Worm (Caenorhabditis elegans) whole organism, L2 larva: Measurements from ENCODE around the gene kvs-2.

Source experiments
- F13H6.1 ChIP-seq: sonication (generic microtip); optimal IDR thresholded peaks from 2 replicates; lab custom pipeline; 2016; ENCODE audit warnings: missing genetic modification characterization, missing compliant biosample characterization
- R02D3.7 ChIP-seq: fragments of 150-350 bp; optimal IDR thresholded peaks from 2 replicates; lab custom pipeline; 2014; ENCODE audit warnings: missing biosample characterization, missing genetic modification characterization
- Y55F3AM.14 ChIP-seq: fragments of 200-800 bp; sonication (Bioruptor generic); optimal IDR thresholded peaks from 2 replicates; lab custom pipeline; 2018; ENCODE audit warnings: mild to moderate bottlenecking, missing genetic modification characterization, missing compliant biosample characterization
- ZK546.5 ChIP-seq: sonication (generic microtip); optimal IDR thresholded peaks from 2 replicates; lab custom pipeline; 2017; ENCODE audit warnings: missing biosample characterization, missing genetic modification characterization
- alr-1 ChIP-seq: fragments of 150-350 bp; optimal IDR thresholded peaks from 2 replicates; lab custom pipeline; 2014; ENCODE audit warnings: missing biosample characterization, missing genetic modification characterization
- aly-2 ChIP-seq: fragments of 150-350 bp; optimal IDR thresholded peaks from 2 replicates; lab custom pipeline; 2014; ENCODE audit warnings: missing biosample characterization, missing genetic modification characterization
- ceh-82 ChIP-seq: fragments of 150-350 bp; optimal IDR thresholded peaks from 2 replicates; lab custom pipeline; 2014; ENCODE audit warnings: missing biosample characterization, missing genetic modification characterization
- crh-2 ChIP-seq: sonication (generic microtip); optimal IDR thresholded peaks from 2 replicates; lab custom pipeline; 2017; ENCODE audit warnings: missing biosample characterization, missing genetic modification characterization
- dmd-4 ChIP-seq: sonication (generic microtip); optimal IDR thresholded peaks from 2 replicates; lab custom pipeline; 2017; ENCODE audit warnings: missing biosample characterization, missing genetic modification characterization
- elt-1 ChIP-seq: fragments of 150-350 bp; optimal IDR thresholded peaks from 2 replicates; lab custom pipeline; 2014; ENCODE audit warnings: missing biosample characterization, missing genetic modification characterization
- elt-3 ChIP-seq: sonication (generic microtip); optimal IDR thresholded peaks from 2 replicates; lab custom pipeline; 2017; ENCODE audit warnings: missing biosample characterization, missing genetic modification characterization
- fos-1 ChIP-seq: fragments of 150-350 bp; optimal IDR thresholded peaks from 2 replicates; lab custom pipeline; 2014; ENCODE audit warnings: missing biosample characterization, missing genetic modification characterization
- gmeb-1 ChIP-seq: fragments of 150-350 bp; optimal IDR thresholded peaks from 2 replicates; lab custom pipeline; 2014; ENCODE audit warnings: missing biosample characterization, missing genetic modification characterization
- lin-11 ChIP-seq: fragments of 150-350 bp; sonication (generic microtip); optimal IDR thresholded peaks from 2 replicates; lab custom pipeline; 2014; ENCODE audit warnings: missing biosample characterization, missing genetic modification characterization, inconsistent platforms, mixed read lengths
- lin-13 ChIP-seq: fragments of 150-350 bp; optimal IDR thresholded peaks from 2 replicates; lab custom pipeline; 2014; ENCODE audit warnings: missing biosample characterization, missing genetic modification reagents, missing genetic modification characterization
- lsy-2 ChIP-seq, 2 experiments: fragments of 150-350 bp in 1 of 2; sonication (generic microtip) in 1 of 2; optimal IDR thresholded peaks; 2 replicates each; lab custom pipeline; 2014 to 2017; ENCODE audit warnings: missing biosample characterization in 2 of 2, missing genetic modification characterization in 2 of 2
- mbf-1 ChIP-seq: sonication (generic microtip); optimal IDR thresholded peaks from 2 replicates; lab custom pipeline; 2017; ENCODE audit warnings: missing biosample characterization, missing genetic modification characterization
- mdl-1 ChIP-seq, 2 experiments: fragments of 150-350 bp in 1 of 2; sonication (generic microtip) in 1 of 2; optimal IDR thresholded peaks; 2 replicates each; lab custom pipeline; 2017; ENCODE audit warnings: missing biosample characterization in 2 of 2, missing genetic modification characterization in 2 of 2
- nhr-10 ChIP-seq: sonication (generic microtip); optimal IDR thresholded peaks from 2 replicates; lab custom pipeline; 2017; ENCODE audit warnings: missing biosample characterization, missing genetic modification characterization
- nhr-12 ChIP-seq: fragments of 150-350 bp; optimal IDR thresholded peaks from 2 replicates; lab custom pipeline; 2014; ENCODE audit warnings: missing biosample characterization, missing genetic modification characterization
- nhr-129 ChIP-seq: fragments of 150-350 bp; optimal IDR thresholded peaks from 2 replicates; lab custom pipeline; 2014; ENCODE audit warnings: missing biosample characterization, missing genetic modification characterization
- nhr-21 ChIP-seq: fragments of 150-350 bp; optimal IDR thresholded peaks from 2 replicates; lab custom pipeline; 2014; ENCODE audit warnings: missing biosample characterization, missing genetic modification characterization
- nhr-23 ChIP-seq: fragments of 150-350 bp; optimal IDR thresholded peaks from 2 replicates; lab custom pipeline; 2014; ENCODE audit warnings: missing biosample characterization, missing genetic modification reagents, missing genetic modification characterization
- nhr-25 ChIP-seq: fragments of 150-350 bp; sonication (generic microtip); optimal IDR thresholded peaks from 3 replicates; lab custom pipeline; 2014; ENCODE audit warnings: missing biosample characterization, missing genetic modification characterization
- nhr-77 ChIP-seq: fragments of 150-350 bp; optimal IDR thresholded peaks from 2 replicates; lab custom pipeline; 2014; ENCODE audit warnings: missing biosample characterization, missing genetic modification characterization
- peb-1 ChIP-seq: fragments of 150-350 bp; optimal IDR thresholded peaks from 2 replicates; lab custom pipeline; 2014; ENCODE audit warnings: missing biosample characterization, missing genetic modification characterization
- sma-3 ChIP-seq: sonication (generic microtip); optimal IDR thresholded peaks from 2 replicates; lab custom pipeline; 2016; ENCODE audit warnings: missing genetic modification reagents, missing genetic modification characterization, missing compliant biosample characterization
- sma-9 ChIP-seq, 2 experiments: fragments of 150-350 bp in 1 of 2; sonication (generic microtip) in 1 of 2; optimal IDR thresholded peaks; 2 replicates each; lab custom pipeline; 2014 to 2016; ENCODE audit warnings: missing genetic modification characterization in 2 of 2, mild to moderate bottlenecking in 1 of 2, missing biosample characterization in 1 of 2, missing compliant biosample characterization in 1 of 2, missing genetic modification reagents in 1 of 2, moderate library complexity in 1 of 2
- snpc-4 ChIP-seq: fragments of 150-350 bp; optimal IDR thresholded peaks from 2 replicates; lab custom pipeline; 2014; ENCODE audit warnings: missing biosample characterization, missing genetic modification characterization
- unc-55 ChIP-seq: fragments of 150-350 bp; sonication (generic microtip); optimal IDR thresholded peaks from 3 replicates; lab custom pipeline; 2014; ENCODE audit warnings: missing biosample characterization, missing genetic modification reagents, missing genetic modification characterization
- unc-62 ChIP-seq: fragments of 150-350 bp; optimal IDR thresholded peaks from 2 replicates; lab custom pipeline; 2014; ENCODE audit warnings: missing biosample characterization, missing genetic modification reagents, missing genetic modification characterization
- zag-1 ChIP-seq: fragments of 150-350 bp; optimal IDR thresholded peaks from 2 replicates; lab custom pipeline; 2014; ENCODE audit warnings: missing biosample characterization, missing genetic modification characterization
- ztf-1 ChIP-seq: fragments of 200-800 bp; sonication (Bioruptor generic); conservative IDR thresholded peaks from 2 replicates; pipeline ENCODE4 v1.3.6; 2022; ENCODE audit warnings: missing genetic modification characterization, missing compliant biosample characterization
- ztf-4 ChIP-seq: fragments of 150-350 bp; optimal IDR thresholded peaks from 2 replicates; lab custom pipeline; 2014; ENCODE audit warnings: missing biosample characterization, missing genetic modification characterization

The kvs-2 gene

DNA sequence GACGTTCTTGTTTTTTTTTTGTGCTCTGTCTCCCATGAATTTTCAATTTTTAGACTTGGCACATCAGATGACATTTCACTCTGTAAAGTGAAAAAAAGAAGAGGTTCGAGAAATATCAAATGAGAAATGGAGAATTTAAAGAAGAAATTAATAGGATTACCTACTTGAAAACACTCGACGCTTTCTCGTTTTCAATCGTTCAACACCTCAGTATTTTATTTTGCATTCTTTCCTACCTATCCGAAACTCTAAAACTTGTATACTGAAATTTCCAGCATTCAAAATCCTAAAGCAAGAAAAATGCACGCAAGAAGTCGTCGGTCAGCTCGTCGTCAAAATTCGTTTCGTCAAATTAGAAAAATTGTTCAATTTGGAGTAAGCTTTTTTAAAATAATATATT lies at the start of gene kvs-2:
Gene kvs-2, plus strand, starts transcription at position 301 of the 400 bp plus-strand sequence.
- TF ChIP-seq snpc-4 (tag; lab: Kevin White, UChicago): no peak
- TF ChIP-seq gmeb-1: no peak
- TF ChIP-seq nhr-77: no peak
- TF ChIP-seq F13H6.1 (tag; lab: Kevin White, UChicago): no peak
- TF ChIP-seq lsy-2 (tag; optimal IDR thresholded peaks at IDR 0.05; lab: Kevin White, UChicago): no peak

ce11 chrV:10588694-10589093 lies 47.1 kb upstream of the kvs-2 start, which contains the start of gene srg-32:
srg-32 (minus strand) TSS chrV:10588794.
- TF ChIP-seq nhr-77: no peak
- TF ChIP-seq alr-1 (tag; lab: Kevin White, UChicago): no peak
- no peak for TF ChIP-seq nhr-25 (tag; lab: Kevin White, UChicago)
- no peak for TF ChIP-seq aly-2
- TF ChIP-seq fos-1 (tag; lab: Kevin White, UChicago): no peak
- TF ChIP-seq lsy-2 (tag; optimal IDR thresholded peaks at IDR 0.05; lab: Kevin White, UChicago): no peak

- TF ChIP-seq zag-1 (no peak), nhr-129 (tag; lab: Kevin White, UChicago) (peak; percentile 54), elt-3 (tag; lab: Kevin White, UChicago) (no peak), crh-2 (tag; lab: Kevin White, UChicago) (peak; percentile 32), nhr-21 (tag; lab: Kevin White, UChicago) (no peak), mbf-1 (tag; lab: Kevin White, UChicago) (no peak), ceh-82 (tag; lab: Kevin White, UChicago) (no peak), alr-1 (tag; lab: Kevin White, UChicago) (no peak), Y55F3AM.14 (no peak), sma-3 (GFP tag; lab: Kevin White, UChicago) (no peak), peb-1 (tag; lab: Kevin White, UChicago) (no peak), ZK546.5 (tag; lab: Kevin White, UChicago) (no peak), elt-1 (tag; lab: Kevin White, UChicago) (no peak), fos-1 (tag; lab: Kevin White, UChicago) (peak; percentile 44), unc-62 (GFP tag; lab: Kevin White, UChicago) (no peak), gmeb-1 (no peak), nhr-23 (tag; lab: Kevin White, UChicago) (no peak), dmd-4 (no peak)
Observed at ce11 chrV:10589774-10590528, 45.9 kb upstream of the kvs-2 start, which contains the start of gene ttr-23. ttr-23 (minus strand) TSS chrV:10589860.

ce11 chrV:10592479-10592878 lies 43.3 kb upstream of the kvs-2 start, which contains the start of gene T21C9.9:
T21C9.9 (minus strand) TSS chrV:10592579.
- no peak for TF ChIP-seq mdl-1 (tag; optimal IDR thresholded peaks at IDR 0.05; lab: Kevin White, UChicago)
- TF ChIP-seq Y55F3AM.14: no peak
- no peak for TF ChIP-seq zag-1
- no peak for TF ChIP-seq ZK546.5 (tag; lab: Kevin White, UChicago)
- no peak for TF ChIP-seq mbf-1 (tag; lab: Kevin White, UChicago)
- no peak for TF ChIP-seq lin-13 (GFP tag; lab: Kevin White, UChicago)
- TF ChIP-seq ztf-4 (tag; lab: Kevin White, UChicago): no peak
- no peak for TF ChIP-seq lsy-2 (tag; optimal IDR thresholded peaks at IDR 0.05; lab: Kevin White, UChicago)

DNA sequence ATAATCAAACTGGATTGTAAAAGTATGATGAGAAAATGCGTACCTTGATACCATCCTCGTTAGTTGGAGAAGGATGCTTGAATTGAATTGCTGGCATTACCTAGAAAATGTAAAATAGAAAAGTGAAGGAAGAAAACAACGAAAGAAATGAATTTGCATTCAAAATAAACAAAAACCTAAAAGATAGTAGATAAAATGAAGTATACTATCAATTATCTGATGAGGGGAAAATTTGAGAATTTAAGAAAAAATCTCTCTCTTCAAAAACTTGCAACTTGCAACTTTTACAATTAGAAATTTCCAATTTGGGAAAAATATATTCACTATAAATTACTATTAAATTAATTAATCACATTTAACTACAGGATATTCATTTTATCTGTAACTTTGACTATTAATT lies 41.0 kb upstream of the kvs-2 start, which contains the start of gene T21C9.11:
Gene T21C9.11, minus strand, starts transcription at position 101 of the 400 bp plus-strand sequence.
- TF ChIP-seq F13H6.1 (tag; lab: Kevin White, UChicago): no peak

DNA sequence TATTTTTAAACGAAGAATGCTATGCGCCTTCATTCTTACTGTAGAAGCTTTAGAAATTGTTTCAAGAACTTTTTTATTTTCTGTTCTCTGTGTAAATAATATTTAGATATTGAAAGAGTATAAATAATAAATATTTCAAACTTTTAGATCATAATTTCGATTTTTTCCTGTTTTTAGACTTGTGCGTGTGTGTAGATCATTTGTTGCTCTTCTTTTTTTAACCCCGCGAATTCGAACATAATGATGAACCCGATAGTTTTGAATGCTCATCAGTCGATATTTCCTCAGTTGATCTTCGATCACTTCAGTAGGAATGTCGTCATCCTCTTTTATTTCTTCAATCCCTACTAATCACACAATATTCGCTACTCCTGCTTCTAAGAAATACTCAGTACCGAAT lies 38.6 kb upstream of the kvs-2 start, which contains the start of gene T21C9.13:
Gene T21C9.13, plus strand, starts transcription at position 33 of the 400 bp plus-strand sequence.
- no peak for TF ChIP-seq nhr-12 (tag; lab: Kevin White, UChicago)
- no peak for TF ChIP-seq nhr-77
- TF ChIP-seq F13H6.1 (tag; lab: Kevin White, UChicago): no peak
- no peak for TF ChIP-seq nhr-10 (tag; lab: Kevin White, UChicago)
- no peak for TF ChIP-seq gmeb-1
- TF ChIP-seq lin-11 (tag; lab: Kevin White, UChicago): no peak
- TF ChIP-seq elt-1 (tag; lab: Kevin White, UChicago): no peak
- no peak for TF ChIP-seq ZK546.5 (tag; lab: Kevin White, UChicago)
- TF ChIP-seq R02D3.7: no peak
- TF ChIP-seq sma-9 (GFP tag; optimal IDR thresholded peaks at IDR 0.05; lab: Kevin White, UChicago): no peak
- TF ChIP-seq sma-9 (tag; optimal IDR thresholded peaks at IDR 0.05; lab: Kevin White, UChicago): no peak
- no peak for TF ChIP-seq ztf-1
- no peak for TF ChIP-seq nhr-129 (tag; lab: Kevin White, UChicago)
- TF ChIP-seq unc-55 (GFP tag; lab: Kevin White, UChicago): no peak
